Fruit fly (Drosophila melanogaster) whole organism, adult: Measurements from ENCODE around the gene Wnt6.

Experiments used
- CG12768 ChIP-seq: fragments of 200-800 bp; sonication (Bioruptor generic); optimal IDR thresholded peaks from 2 replicates; lab custom pipeline; 2017; ENCODE audit warnings: missing biosample characterization, missing genetic modification characterization, mild to moderate bottlenecking, moderate library complexity, missing genetic modification reagents
- CG14711 ChIP-seq: fragments of 200-800 bp; sonication (Bioruptor generic); optimal IDR thresholded peaks from 2 replicates; lab custom pipeline; 2018; ENCODE audit warnings: missing biosample characterization, mild to moderate bottlenecking, missing genetic modification characterization, moderate library complexity
- CG1620 ChIP-seq: fragments of 200-800 bp; sonication (Bioruptor generic); optimal IDR thresholded peaks from 2 replicates; lab custom pipeline; 2016; ENCODE audit warnings: missing biosample characterization, missing genetic modification characterization
- CG7045 ChIP-seq: fragments of 200-800 bp; sonication (Bioruptor generic); optimal IDR thresholded peaks from 2 replicates; lab custom pipeline; 2017; ENCODE audit warnings: missing biosample characterization, mild to moderate bottlenecking, missing genetic modification characterization
- CG7101 ChIP-seq: fragments of 200-800 bp; sonication (Bioruptor generic); optimal IDR thresholded peaks from 2 replicates; lab custom pipeline; 2018; ENCODE audit warnings: missing biosample characterization, mild to moderate bottlenecking, missing genetic modification characterization, moderate library complexity
- Clk ChIP-seq: fragments of 200-800 bp; sonication (Bioruptor generic); optimal IDR thresholded peaks from 2 replicates; lab custom pipeline; 2017; ENCODE audit warnings: missing biosample characterization, missing genetic modification characterization
- Crg-1 ChIP-seq: fragments of 200-800 bp; sonication (Bioruptor generic); optimal IDR thresholded peaks from 2 replicates; lab custom pipeline; 2016; ENCODE audit warnings: missing biosample characterization, missing genetic modification characterization
- bab1 ChIP-seq: fragments of 200-800 bp; sonication (Bioruptor generic); optimal IDR thresholded peaks from 3 replicates; lab custom pipeline; 2019; ENCODE audit warnings: missing biosample characterization, mild to moderate bottlenecking, missing genetic modification characterization, moderate library complexity
- kay ChIP-seq: fragments of 200-800 bp; sonication (Bioruptor generic); peaks from one replicate; lab custom pipeline; 2016; ENCODE audit warnings: missing biosample characterization, missing genetic modification characterization, borderline replicate concordance
- ovo ChIP-seq: fragments of 200-800 bp; sonication (Bioruptor generic); optimal IDR thresholded peaks from 2 replicates; lab custom pipeline; 2016; ENCODE audit warnings: missing biosample characterization, missing genetic modification characterization
- pad ChIP-seq: fragments of 200-800 bp; sonication (Bioruptor generic); optimal IDR thresholded peaks from 3 replicates; lab custom pipeline; 2017; ENCODE audit warnings: missing biosample characterization, missing genetic modification characterization, mild to moderate bottlenecking, moderate library complexity, missing genetic modification reagents

dm6 chr2L:7339392-7340014 is 6.0 kb downstream of the Wnt6 start:
- TF ChIP-seq ovo (GFP tag; lab: Kevin White, UChicago) (no peak), kay (GFP tag; lab: Kevin White, UChicago) (no peak), Clk (no peak), CG14711 (tag; lab: Kevin White, UChicago) (no peak), Crg-1 (GFP tag; lab: Kevin White, UChicago) (no peak), CG7045 (GFP tag; lab: Kevin White, UChicago) (no peak), CG12768 (GFP tag; lab: Kevin White, UChicago) (no peak), bab1 (GFP tag; lab: Kevin White, UChicago) (no peak), CG7101 (tag; lab: Kevin White, UChicago) (no peak), pad (GFP tag; lab: Kevin White, UChicago) (no peak), CG1620 (GFP tag; lab: Kevin White, UChicago) (no peak)
